Worm (Caenorhabditis elegans) whole organism, young adult: ENCODE results near the gene C06E2.5.

Experiments
- D2030.7 ChIP-seq: fragments of 200-800 bp; sonication (Bioruptor generic); IDR thresholded peaks from 2 replicates; pipeline ENCODE4 v1.3.6; 2022; ENCODE audit warnings: missing genetic modification reagents, missing genetic modification characterization, missing compliant biosample characterization
- F10E7.11 ChIP-seq: sonication (generic microtip); optimal IDR thresholded peaks from 2 replicates; lab custom pipeline; 2017; ENCODE audit warnings: mild to moderate bottlenecking, missing genetic modification characterization, moderate library complexity, missing compliant biosample characterization
- F22D6.2 ChIP-seq: sonication (generic microtip); optimal IDR thresholded peaks from 2 replicates; lab custom pipeline; 2016; ENCODE audit warnings: mild to moderate bottlenecking, missing genetic modification characterization, missing compliant biosample characterization
- F33H1.4 ChIP-seq: fragments of 200-800 bp; sonication (Bioruptor generic); IDR thresholded peaks from 2 replicates; pipeline ENCODE4 v1.3.6; 2022; ENCODE audit warnings: missing genetic modification reagents, missing genetic modification characterization, missing compliant biosample characterization
- F37B4.10 ChIP-seq: fragments of 200-800 bp; sonication (Bioruptor generic); IDR thresholded peaks from 2 replicates; pipeline ENCODE4 v1.3.6; 2022; ENCODE audit warnings: missing genetic modification characterization, missing compliant biosample characterization
- F49E8.2 ChIP-seq: sonication (generic microtip); optimal IDR thresholded peaks from 3 replicates; lab custom pipeline; 2017; ENCODE audit warnings: missing genetic modification characterization, mild to moderate bottlenecking, missing compliant biosample characterization, antibody characterized with exemption, moderate library complexity; ENCODE audit not compliant: insufficient read depth
- F52B5.7 ChIP-seq: sonication (generic microtip); optimal IDR thresholded peaks from 2 replicates; lab custom pipeline; 2016; ENCODE audit warnings: mild to moderate bottlenecking, missing genetic modification characterization, missing compliant biosample characterization
- F57C9.4 ChIP-seq: sonication (generic microtip); optimal IDR thresholded peaks from 2 replicates; lab custom pipeline; 2017; ENCODE audit warnings: mild to moderate bottlenecking, missing genetic modification characterization, missing compliant biosample characterization
- K11D2.4 ChIP-seq: fragments of 200-800 bp; sonication (Bioruptor generic); IDR thresholded peaks from 2 replicates; pipeline ENCODE4 v1.3.6; 2022; ENCODE audit warnings: missing genetic modification reagents, missing genetic modification characterization, missing compliant biosample characterization
- T07F8.4 ChIP-seq: sonication (generic microtip); optimal IDR thresholded peaks from 2 replicates; lab custom pipeline; 2016; ENCODE audit warnings: mild to moderate bottlenecking, missing genetic modification characterization, moderate library complexity, missing compliant biosample characterization
- Y56A3A.18 ChIP-seq: fragments of 200-800 bp; sonication (Bioruptor generic); IDR thresholded peaks from 2 replicates; pipeline ENCODE4 v1.3.6; 2022; ENCODE audit warnings: missing genetic modification reagents, missing genetic modification characterization, missing compliant biosample characterization
- Y67H2A.10 ChIP-seq: fragments of 200-800 bp; sonication (Bioruptor generic); conservative IDR thresholded peaks from 2 replicates; pipeline ENCODE4 v1.3.6; 2022; ENCODE audit warnings: missing genetic modification reagents, missing genetic modification characterization, missing compliant biosample characterization
- Y79H2A.3 ChIP-seq: fragments of 200-800 bp; sonication (Bioruptor generic); conservative IDR thresholded peaks from 2 replicates; pipeline ENCODE4 v1.3.6; 2022; ENCODE audit warnings: missing genetic modification reagents, missing genetic modification characterization, missing compliant biosample characterization
- Y95B8A.8 ChIP-seq: fragments of 200-800 bp; sonication (Bioruptor generic); IDR thresholded peaks from 2 replicates; pipeline ENCODE4 v1.3.6; 2022; ENCODE audit warnings: missing genetic modification reagents, missing genetic modification characterization, missing compliant biosample characterization
- athp-1 ChIP-seq: sonication (generic microtip); optimal IDR thresholded peaks from 2 replicates; lab custom pipeline; 2017; ENCODE audit warnings: mild to moderate bottlenecking, missing genetic modification characterization, missing compliant biosample characterization
- attf-3 ChIP-seq: fragments of 200-800 bp; sonication (Bioruptor generic); conservative IDR thresholded peaks from 2 replicates; pipeline ENCODE4 v1.3.6; 2022; ENCODE audit warnings: missing genetic modification reagents, missing genetic modification characterization, missing compliant biosample characterization
- attf-5 ChIP-seq: fragments of 200-800 bp; sonication (Bioruptor generic); optimal IDR thresholded peaks from 2 replicates; lab custom pipeline; 2018; ENCODE audit warnings: mild to moderate bottlenecking, missing genetic modification characterization, missing compliant biosample characterization
- attf-6 ChIP-seq: fragments of 200-800 bp; sonication (Bioruptor generic); IDR thresholded peaks from 2 replicates; pipeline ENCODE4 v1.3.6; 2022; ENCODE audit warnings: missing genetic modification reagents, missing genetic modification characterization, missing compliant biosample characterization
- bed-1 ChIP-seq: fragments of 200-800 bp; sonication (Bioruptor generic); IDR thresholded peaks from 2 replicates; pipeline ENCODE4 v1.3.6; 2022; ENCODE audit warnings: missing genetic modification reagents, missing genetic modification characterization, missing compliant biosample characterization
- bed-2 ChIP-seq: fragments of 200-800 bp; sonication (Bioruptor generic); IDR thresholded peaks from 2 replicates; pipeline ENCODE4 v1.3.6; 2022; ENCODE audit warnings: missing genetic modification reagents, missing genetic modification characterization, missing compliant biosample characterization
- ceh-40 ChIP-seq: fragments of 200-800 bp; sonication (Bioruptor generic); IDR thresholded peaks from 2 replicates; pipeline ENCODE4 v1.3.6; 2022; ENCODE audit warnings: missing genetic modification characterization, missing compliant biosample characterization
- ceh-91 ChIP-seq: fragments of 200-800 bp; sonication (Bioruptor generic); IDR thresholded peaks from 2 replicates; pipeline ENCODE4 v1.3.6; 2022; ENCODE audit warnings: missing genetic modification reagents, missing genetic modification characterization, missing compliant biosample characterization
- die-1 ChIP-seq: sonication (generic microtip); optimal IDR thresholded peaks from 2 replicates; lab custom pipeline; 2016; ENCODE audit warnings: missing genotype, mild to moderate bottlenecking, missing genetic modification characterization, missing compliant biosample characterization
- dpl-1 ChIP-seq: fragments of 150-350 bp; optimal IDR thresholded peaks from 2 replicates; lab custom pipeline; 2014; ENCODE audit warnings: missing biosample characterization, missing genetic modification reagents, missing genetic modification characterization
- efl-1 ChIP-seq: fragments of 150-350 bp; optimal IDR thresholded peaks from 2 replicates; lab custom pipeline; 2014; ENCODE audit warnings: missing biosample characterization, missing genetic modification reagents, missing genetic modification characterization
- egl-18 ChIP-seq: fragments of 200-800 bp; sonication (Bioruptor generic); IDR thresholded peaks from 2 replicates; pipeline ENCODE4 v1.3.6; 2022; ENCODE audit warnings: missing genetic modification reagents, missing genetic modification characterization, missing compliant biosample characterization
- ekl-4 ChIP-seq: fragments of 200-800 bp; sonication (Bioruptor generic); IDR thresholded peaks from 2 replicates; pipeline ENCODE4 v1.3.6; 2022; ENCODE audit warnings: missing genetic modification reagents, missing genetic modification characterization, missing compliant biosample characterization
- fkh-3 ChIP-seq: sonication (generic microtip); optimal IDR thresholded peaks from 2 replicates; lab custom pipeline; 2016; ENCODE audit warnings: mild to moderate bottlenecking, missing genetic modification characterization, missing compliant biosample characterization
- him-1 ChIP-seq: sonication (generic microtip); optimal IDR thresholded peaks from 2 replicates; lab custom pipeline; 2016; ENCODE audit warnings: missing genotype, missing genetic modification reagents, missing genetic modification characterization, missing compliant biosample characterization
- hmg-1.2 ChIP-seq: fragments of 200-800 bp; sonication (Bioruptor generic); IDR thresholded peaks from 2 replicates; pipeline ENCODE4 v1.3.6; 2022; ENCODE audit warnings: missing genetic modification reagents, missing genetic modification characterization, missing compliant biosample characterization
- lag-1 ChIP-seq: fragments of 200-800 bp; sonication (Bioruptor generic); IDR thresholded peaks from 2 replicates; pipeline ENCODE4 v1.3.6; 2022; ENCODE audit warnings: missing genetic modification reagents, missing genetic modification characterization, missing compliant biosample characterization
- let-607 ChIP-seq, 2 experiments: fragments of 200-800 bp in 1 of 2; sonication (Bioruptor generic) in 1 of 2; sonication (generic microtip) in 1 of 2; optimal IDR thresholded peaks; 2 replicates each; lab custom pipeline; 2016 to 2018; ENCODE audit warnings: mild to moderate bottlenecking in 2 of 2, missing compliant biosample characterization in 2 of 2, missing genetic modification characterization in 2 of 2, moderate library complexity in 2 of 2, missing genotype in 1 of 2
- lin-35 ChIP-seq, 3 experiments: fragments of 150-350 bp in 2 of 3; sonication (generic microtip) in 1 of 3; optimal IDR thresholded peaks; 2 replicates each; lab custom pipeline; 2014 to 2018; ENCODE audit warnings: missing biosample characterization in 3 of 3, missing genetic modification characterization in 3 of 3, missing genetic modification reagents in 3 of 3
- lin-54 ChIP-seq: fragments of 200-800 bp; sonication (Bioruptor generic); optimal IDR thresholded peaks from 2 replicates; lab custom pipeline; 2018; ENCODE audit warnings: mild to moderate bottlenecking, missing genetic modification characterization, missing compliant biosample characterization
- madf-6 ChIP-seq: fragments of 200-800 bp; sonication (Bioruptor generic); IDR thresholded peaks from 2 replicates; pipeline ENCODE4 v1.3.6; 2022; ENCODE audit warnings: missing genetic modification reagents, missing genetic modification characterization, missing compliant biosample characterization
- mxl-1 ChIP-seq: sonication (generic microtip); optimal IDR thresholded peaks from 2 replicates; lab custom pipeline; 2016; ENCODE audit warnings: missing genetic modification characterization, missing compliant biosample characterization
- nfya-1 ChIP-seq: sonication (generic microtip); optimal IDR thresholded peaks from 2 replicates; lab custom pipeline; 2017; ENCODE audit warnings: antibody characterized with exemption, missing compliant biosample characterization, missing genetic modification characterization, borderline replicate concordance; ENCODE audit not compliant: insufficient read depth
- nhr-120 ChIP-seq: fragments of 200-800 bp; sonication (Bioruptor generic); IDR thresholded peaks from 2 replicates; pipeline ENCODE4 v1.3.6; 2022; ENCODE audit warnings: missing genetic modification characterization, missing compliant biosample characterization
- pha-4 ChIP-seq: fragments of 150-350 bp; sonication (generic microtip); optimal IDR thresholded peaks from 2 replicates; lab custom pipeline; 2014; ENCODE audit warnings: missing biosample characterization, missing genetic modification reagents, missing genetic modification characterization
- rec-8 ChIP-seq, 2 experiments: sonication (generic microtip); optimal IDR thresholded peaks; 2 replicates each; lab custom pipeline; 2016; ENCODE audit warnings: mild to moderate bottlenecking in 2 of 2, missing genetic modification characterization in 2 of 2, missing genetic modification reagents in 2 of 2, missing genotype in 2 of 2, missing biosample characterization in 1 of 2, missing compliant biosample characterization in 1 of 2, moderate library complexity in 1 of 2
- somi-1 ChIP-seq: fragments of 200-800 bp; sonication (Bioruptor generic); optimal IDR thresholded peaks from 2 replicates; lab custom pipeline; 2018; ENCODE audit warnings: mild to moderate bottlenecking, missing genetic modification characterization, missing compliant biosample characterization
- tbx-9 ChIP-seq: sonication (generic microtip); optimal IDR thresholded peaks from 2 replicates; lab custom pipeline; 2016; ENCODE audit warnings: borderline replicate concordance, missing genetic modification characterization, inconsistent platforms, missing compliant biosample characterization
- unc-130 ChIP-seq: sonication (generic microtip); optimal IDR thresholded peaks from 2 replicates; lab custom pipeline; 2016; ENCODE audit warnings: missing genetic modification reagents, missing genetic modification characterization, missing compliant biosample characterization
- unc-62 ChIP-seq: fragments of 150-350 bp; optimal IDR thresholded peaks from 2 replicates; lab custom pipeline; 2014; ENCODE audit warnings: missing biosample characterization, missing genetic modification reagents, missing genetic modification characterization
- xnd-1 ChIP-seq: sonication (generic microtip); optimal IDR thresholded peaks from 2 replicates; lab custom pipeline; 2016; ENCODE audit warnings: missing genotype, missing genetic modification reagents, missing genetic modification characterization, missing compliant biosample characterization
- zfh-2 ChIP-seq: fragments of 200-800 bp; sonication (Bioruptor generic); conservative IDR thresholded peaks from 2 replicates; pipeline ENCODE4 v1.3.6; 2022; ENCODE audit warnings: missing genetic modification reagents, missing genetic modification characterization, missing compliant biosample characterization
- ztf-28 ChIP-seq: fragments of 200-800 bp; sonication (Bioruptor generic); IDR thresholded peaks from 2 replicates; pipeline ENCODE4 v1.3.6; 2022; ENCODE audit warnings: missing genetic modification reagents, missing genetic modification characterization, missing compliant biosample characterization
- ztf-6 ChIP-seq: fragments of 200-800 bp; sonication (Bioruptor generic); IDR thresholded peaks from 2 replicates; pipeline ENCODE4 v1.3.6; 2022; ENCODE audit warnings: missing genetic modification reagents, missing genetic modification characterization, missing compliant biosample characterization

Gene C06E2.5

ce11 chrX:8810908-8811307, 46.8 kb downstream of the C06E2.5 start, which contains the start of gene R04E5.9 (continued):
- TF ChIP-seq lin-54 (peak; percentile 50), Y56A3A.18 (GFP tag; lab: Robert Waterston, UW) (no peak), mxl-1 (tag; lab: Kevin White, UChicago) (peak; percentile 4), Y95B8A.8 (GFP tag; lab: Robert Waterston, UW) (no peak), zfh-2 (GFP tag; lab: Robert Waterston, UW) (peak; percentile 97), die-1 (tag; lab: Kevin White, UChicago) (peak; percentile 11), attf-3 (GFP tag; lab: Robert Waterston, UW) (no peak), unc-130 (no peak), ekl-4 (GFP tag; lab: Robert Waterston, UW) (0 out of 2 replicates have a peak, but pooled peaks have one; percentile 16), hmg-1.2 (GFP tag; lab: Robert Waterston, UW) (peak; percentile 84), rec-8 (tag; optimal IDR thresholded peaks at IDR 0.05; lab: Kevin White, UChicago) (no peak), somi-1 (GFP tag; lab: Kevin White, UChicago) (peak; percentile 44), egl-18 (GFP tag; lab: Robert Waterston, UW) (no peak), athp-1 (peak; percentile 45), tbx-9 (tag; lab: Kevin White, UChicago) (no peak), nhr-120 (GFP tag; lab: Robert Waterston, UW) (no peak), ceh-40 (GFP tag; lab: Robert Waterston, UW) (no peak), ceh-91 (no peak), F33H1.4 (GFP tag; lab: Robert Waterston, UW) (no peak), F57C9.4 (tag; lab: Kevin White, UChicago) (no peak), F49E8.2 (tag; lab: Kevin White, UChicago) (no peak), efl-1 (GFP tag; lab: Kevin White, UChicago) (no peak), lag-1 (GFP tag; lab: Robert Waterston, UW) (no peak), attf-5 (GFP tag; lab: Kevin White, UChicago) (peak; percentile 93), T07F8.4 (no peak), madf-6 (GFP tag; lab: Robert Waterston, UW) (no peak), ztf-6 (no peak), attf-6 (GFP tag; lab: Robert Waterston, UW) (no peak), bed-2 (GFP tag; lab: Robert Waterston, UW) (no peak), pha-4 (peak; percentile 50), let-607 (tag; optimal IDR thresholded peaks at IDR 0.05; lab: Kevin White, UChicago) (peak; percentile 89 to 92), F52B5.7 (tag; lab: Kevin White, UChicago) (peak; percentile 7), lin-35 (GFP tag; optimal IDR thresholded peaks at IDR 0.05; lab: Kevin White, UChicago) (peak in 1 of 3 experiments; percentile 63), Y79H2A.3 (no peak), Y67H2A.10 (peak; percentile 24; the same call in 1 of the 2 replicates), K11D2.4 (GFP tag; lab: Robert Waterston, UW) (peak; percentile 69; the same call in 1 of the 2 replicates), xnd-1 (tag; lab: Kevin White, UChicago) (no peak), him-1 (no peak), bed-1 (no peak), F37B4.10 (GFP tag; lab: Robert Waterston, UW) (no peak), dpl-1 (no peak), F10E7.11 (no peak), fkh-3 (tag; lab: Kevin White, UChicago) (no peak), ztf-28 (GFP tag; lab: Robert Waterston, UW) (no peak), nfya-1 (no peak), unc-62 (no peak), D2030.7 (GFP tag; lab: Robert Waterston, UW) (no peak), F22D6.2 (peak; percentile 35)
